Fruit fly (Drosophila melanogaster) whole organism: ENCODE measurements around the gene CG14907.

ENCODE experiments used
- CG8478 ChIP-seq: fragments of >200 bp; optimal IDR thresholded peaks from 2 replicates; lab custom pipeline; 2018; ENCODE audit warnings: inconsistent platforms
- Dll ChIP-seq: fragments of >200 bp; optimal IDR thresholded peaks from 2 replicates; lab custom pipeline; 2017
- psq ChIP-seq: fragments of >200 bp; optimal IDR thresholded peaks from 2 replicates; lab custom pipeline; 2017

DNA sequence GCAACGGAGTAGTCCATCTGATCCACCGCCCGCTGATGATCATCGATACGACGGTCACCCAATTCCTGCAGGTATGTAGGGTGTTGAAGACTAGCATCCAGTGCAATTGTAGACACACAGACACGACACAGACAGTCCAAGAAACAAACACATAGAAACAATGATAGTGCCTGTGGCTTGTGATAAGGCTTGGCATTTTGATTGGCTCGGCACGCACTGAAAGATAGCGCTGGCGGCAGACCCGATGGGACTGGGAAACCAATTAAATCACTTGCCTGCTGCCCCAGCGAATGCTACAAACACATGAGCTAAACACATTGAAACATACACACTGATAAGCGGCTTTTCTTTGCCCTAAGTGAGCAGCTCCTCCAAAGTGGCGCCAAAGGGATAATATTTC lies 19.4 kb downstream of the CG14907 start:
- TF ChIP-seq Dll (lab: Kevin White, UChicago) (no peak), CG8478 (no peak), psq (no peak)
